Worm (Caenorhabditis elegans) whole organism, L1 larva: ENCODE data around the gene F44D12.19.

Experiments
- C04F5.9 ChIP-seq: sonication (generic microtip); optimal IDR thresholded peaks from 2 replicates; lab custom pipeline; 2016; ENCODE audit warnings: missing genetic modification characterization, missing compliant biosample characterization
- C16A3.4 ChIP-seq: fragments of 150-350 bp; optimal IDR thresholded peaks from 2 replicates; lab custom pipeline; 2014; ENCODE audit warnings: missing biosample characterization, missing genetic modification characterization
- F16B12.6 ChIP-seq: fragments of 150-350 bp; optimal IDR thresholded peaks from 2 replicates; lab custom pipeline; 2014; ENCODE audit warnings: missing biosample characterization, missing genetic modification characterization
- aha-1 ChIP-seq: fragments of 150-350 bp; optimal IDR thresholded peaks from 2 replicates; lab custom pipeline; 2014; ENCODE audit warnings: missing biosample characterization, missing genetic modification characterization
- alr-1 ChIP-seq: fragments of 200-800 bp; sonication (Bioruptor generic); optimal IDR thresholded peaks from 2 replicates; lab custom pipeline; 2018; ENCODE audit warnings: borderline replicate concordance, mild to moderate bottlenecking, missing genetic modification characterization, missing compliant biosample characterization
- ama-1 ChIP-seq: fragments of 150-350 bp; optimal IDR thresholded peaks from 2 replicates; lab custom pipeline; 2014
- ceh-63 ChIP-seq: fragments of 200-800 bp; sonication (Bioruptor generic); optimal IDR thresholded peaks from 2 replicates; lab custom pipeline; 2018; ENCODE audit warnings: mild to moderate bottlenecking, missing genetic modification characterization, missing compliant biosample characterization
- ceh-8 ChIP-seq: fragments of 200-800 bp; sonication (Bioruptor generic); optimal IDR thresholded peaks from 2 replicates; lab custom pipeline; 2018; ENCODE audit warnings: mild to moderate bottlenecking, missing genetic modification characterization, moderate library complexity, missing compliant biosample characterization
- ceh-82 ChIP-seq, 3 experiments: fragments of 150-350 bp in 1 of 3; sonication (generic microtip) in 2 of 3; optimal IDR thresholded peaks; 2 replicates each; lab custom pipeline; 2014 to 2017; ENCODE audit warnings: missing biosample characterization in 3 of 3, missing genetic modification characterization in 3 of 3
- ceh-90 ChIP-seq: sonication (generic microtip); optimal IDR thresholded peaks from 2 replicates; lab custom pipeline; 2016; ENCODE audit warnings: missing genetic modification characterization, missing compliant biosample characterization
- ces-1 ChIP-seq: fragments of 150-350 bp; optimal IDR thresholded peaks from 2 replicates; lab custom pipeline; 2014; ENCODE audit warnings: missing biosample characterization, missing genetic modification reagents, missing genetic modification characterization
- dsc-1 ChIP-seq: sonication (generic microtip); optimal IDR thresholded peaks from 2 replicates; lab custom pipeline; 2016; ENCODE audit warnings: mild to moderate bottlenecking, missing genetic modification characterization, missing compliant biosample characterization
- efl-1 ChIP-seq, 4 experiments: fragments of 150-350 bp; optimal IDR thresholded peaks in 3 of 4; peaks in 1 of 4; 1 replicate in 1 of 4; 2 replicates in 3 of 4; lab custom pipeline; 2014; ENCODE audit warnings: missing biosample characterization in 2 of 4, missing genetic modification characterization in 2 of 4, missing genetic modification reagents in 2 of 4
- efl-3 ChIP-seq: fragments of 200-800 bp; sonication (Bioruptor generic); optimal IDR thresholded peaks from 2 replicates; lab custom pipeline; 2018; ENCODE audit warnings: mild to moderate bottlenecking, missing genetic modification characterization, missing compliant biosample characterization
- ets-5 ChIP-seq: fragments of 200-800 bp; sonication (Bioruptor generic); IDR thresholded peaks from 2 replicates; pipeline ENCODE4 v1.3.6; 2022; ENCODE audit warnings: missing genetic modification characterization, missing compliant biosample characterization
- fkh-10 ChIP-seq: sonication (generic microtip); optimal IDR thresholded peaks from 2 replicates; lab custom pipeline; 2017; ENCODE audit warnings: missing biosample characterization, missing genetic modification reagents, missing genetic modification characterization
- fkh-8 ChIP-seq: sonication (generic microtip); optimal IDR thresholded peaks from 2 replicates; lab custom pipeline; 2016; ENCODE audit warnings: mild to moderate bottlenecking, missing genetic modification characterization, missing compliant biosample characterization
- fos-1 ChIP-seq: fragments of 150-350 bp; optimal IDR thresholded peaks from 2 replicates; lab custom pipeline; 2014; ENCODE audit warnings: missing biosample characterization, missing genetic modification characterization
- grh-1 ChIP-seq: fragments of 200-800 bp; sonication (Bioruptor generic); IDR thresholded peaks from 2 replicates; pipeline ENCODE4 v1.3.6; 2022; ENCODE audit warnings: missing genetic modification reagents, missing genetic modification characterization, missing compliant biosample characterization
- hlh-17 ChIP-seq: fragments of 200-800 bp; sonication (Bioruptor generic); optimal IDR thresholded peaks from 2 replicates; lab custom pipeline; 2018; ENCODE audit warnings: missing genetic modification characterization, mild to moderate bottlenecking, missing compliant biosample characterization, moderate library complexity, borderline replicate concordance
- hpl-2 ChIP-seq: fragments of 150-350 bp; optimal IDR thresholded peaks from 2 replicates; lab custom pipeline; 2014; ENCODE audit warnings: missing biosample characterization, missing genetic modification reagents, missing genetic modification characterization
- irx-1 ChIP-seq: sonication (generic microtip); optimal IDR thresholded peaks from 2 replicates; lab custom pipeline; 2016; ENCODE audit warnings: missing genetic modification characterization, missing compliant biosample characterization
- isw-1 ChIP-seq: fragments of 200-800 bp; sonication (Bioruptor generic); IDR thresholded peaks from 2 replicates; pipeline ENCODE4 v1.3.6; 2022; ENCODE audit warnings: missing genetic modification characterization, missing compliant biosample characterization
- jun-1 ChIP-seq: fragments of 150-350 bp; optimal IDR thresholded peaks from 2 replicates; lab custom pipeline; 2014; ENCODE audit warnings: missing biosample characterization, missing genetic modification reagents, missing genetic modification characterization
- lin-13 ChIP-seq: fragments of 150-350 bp; optimal IDR thresholded peaks from 2 replicates; lab custom pipeline; 2014; ENCODE audit warnings: missing biosample characterization, missing genetic modification reagents, missing genetic modification characterization
- lin-14 ChIP-seq: fragments of 200-800 bp; sonication (Bioruptor generic); optimal IDR thresholded peaks from 2 replicates; lab custom pipeline; 2018; ENCODE audit warnings: mild to moderate bottlenecking, missing genetic modification characterization, moderate library complexity, missing compliant biosample characterization
- lin-15B ChIP-seq: fragments of 150-350 bp; sonication (generic microtip); optimal IDR thresholded peaks from 3 replicates; lab custom pipeline; 2014; ENCODE audit warnings: missing biosample characterization, missing genetic modification characterization
- lin-35 ChIP-seq, 2 experiments: fragments of 150-350 bp; optimal IDR thresholded peaks; 2 replicates each; lab custom pipeline; 2014; ENCODE audit warnings: missing biosample characterization in 2 of 2, missing genetic modification characterization in 2 of 2, missing genetic modification reagents in 2 of 2
- lsy-2 ChIP-seq, 2 experiments: fragments of 150-350 bp; optimal IDR thresholded peaks; 2 replicates each; lab custom pipeline; 2014; ENCODE audit warnings: missing biosample characterization in 2 of 2, missing genetic modification characterization in 2 of 2
- mab-9 ChIP-seq: fragments of 200-800 bp; sonication (Bioruptor generic); IDR thresholded peaks from 2 replicates; pipeline ENCODE4 v1.3.6; 2022; ENCODE audit warnings: missing genetic modification reagents, missing genetic modification characterization, missing compliant biosample characterization
- mdl-1 ChIP-seq, 2 experiments: fragments of 150-350 bp; optimal IDR thresholded peaks; 2 replicates each; lab custom pipeline; 2014 to 2017; ENCODE audit warnings: missing biosample characterization in 2 of 2, missing genetic modification characterization in 2 of 2, inconsistent platforms in 1 of 2
- mep-1 ChIP-seq: fragments of 150-350 bp; optimal IDR thresholded peaks from 2 replicates; lab custom pipeline; 2014; ENCODE audit warnings: missing biosample characterization, missing genetic modification characterization
- nhr-12 ChIP-seq: sonication (generic microtip); optimal IDR thresholded peaks from 2 replicates; lab custom pipeline; 2017; ENCODE audit warnings: missing biosample characterization, missing genetic modification characterization
- nhr-20 ChIP-seq: sonication (generic microtip); optimal IDR thresholded peaks from 2 replicates; lab custom pipeline; 2016; ENCODE audit warnings: mild to moderate bottlenecking, missing genetic modification characterization, missing compliant biosample characterization
- nhr-237 ChIP-seq: fragments of 150-350 bp; optimal IDR thresholded peaks from 2 replicates; lab custom pipeline; 2014; ENCODE audit warnings: missing biosample characterization, missing genetic modification characterization
- nhr-76 ChIP-seq: sonication (generic microtip); optimal IDR thresholded peaks from 2 replicates; lab custom pipeline; 2017; ENCODE audit warnings: missing biosample characterization, missing genetic modification characterization
- nhr-77 ChIP-seq: fragments of 150-350 bp; optimal IDR thresholded peaks from 2 replicates; lab custom pipeline; 2014; ENCODE audit warnings: missing biosample characterization, missing genetic modification characterization
- nhr-85 ChIP-seq: sonication (generic microtip); peaks from one replicate; lab custom pipeline; 2016; ENCODE audit warnings: missing genetic modification characterization, inconsistent platforms, missing compliant biosample characterization
- nhr-90 ChIP-seq: sonication (generic microtip); optimal IDR thresholded peaks from 2 replicates; lab custom pipeline; 2016; ENCODE audit warnings: mild to moderate bottlenecking, missing genetic modification characterization, missing compliant biosample characterization; ENCODE audit not compliant: poor library complexity
- pag-3 ChIP-seq: sonication (generic microtip); optimal IDR thresholded peaks from 2 replicates; lab custom pipeline; 2017; ENCODE audit warnings: missing genetic modification characterization, mild to moderate bottlenecking, missing compliant biosample characterization, antibody characterized with exemption, borderline replicate concordance; ENCODE audit not compliant: insufficient read depth
- rnt-1 ChIP-seq: sonication (generic microtip); optimal IDR thresholded peaks from 2 replicates; lab custom pipeline; 2016; ENCODE audit warnings: mild to moderate bottlenecking, missing genetic modification characterization, moderate library complexity, missing compliant biosample characterization
- snpc-4 ChIP-seq: fragments of 150-350 bp; optimal IDR thresholded peaks from 2 replicates; lab custom pipeline; 2014; ENCODE audit warnings: missing biosample characterization, missing genetic modification characterization
- snu-23 ChIP-seq: sonication (generic microtip); optimal IDR thresholded peaks from 2 replicates; lab custom pipeline; 2016; ENCODE audit warnings: missing genetic modification characterization, missing compliant biosample characterization
- sox-4 ChIP-seq: sonication (generic microtip); optimal IDR thresholded peaks from 2 replicates; lab custom pipeline; 2016; ENCODE audit warnings: missing genetic modification characterization, missing compliant biosample characterization
- swsn-7 ChIP-seq: sonication (generic microtip); optimal IDR thresholded peaks from 2 replicates; lab custom pipeline; 2016; ENCODE audit warnings: missing genetic modification characterization, missing compliant biosample characterization
- tlp-1 ChIP-seq: fragments of 150-350 bp; optimal IDR thresholded peaks from 2 replicates; lab custom pipeline; 2014; ENCODE audit warnings: missing biosample characterization, missing genetic modification characterization
- unc-30 ChIP-seq: sonication (generic microtip); optimal IDR thresholded peaks from 2 replicates; lab custom pipeline; 2017; ENCODE audit warnings: missing biosample characterization, missing genetic modification characterization
- unc-98 ChIP-seq: fragments of 200-800 bp; sonication (Bioruptor generic); IDR thresholded peaks from 2 replicates; pipeline ENCODE4 v1.3.6; 2022; ENCODE audit warnings: missing genetic modification characterization, missing compliant biosample characterization
- zag-1 ChIP-seq: fragments of 150-350 bp; optimal IDR thresholded peaks from 2 replicates; lab custom pipeline; 2014; ENCODE audit warnings: missing biosample characterization, missing genetic modification characterization
- ztf-4 ChIP-seq: fragments of 150-350 bp; optimal IDR thresholded peaks from 2 replicates; lab custom pipeline; 2014; ENCODE audit warnings: missing biosample characterization, missing genetic modification characterization

F44D12.19 gene

ce11 chrIV:10003372-10003771 is 18.0 kb upstream of the F44D12.19 start, which contains the start of the genes C47E12.2 and sars-1 (continued):
- no peak for TF ChIP-seq mep-1
- no peak for TF ChIP-seq isw-1 (GFP tag; lab: Robert Waterston, UW)
- TF ChIP-seq F16B12.6 (tag; lab: Kevin White, UChicago): peak; percentile 87
- TF ChIP-seq hpl-2 (GFP tag; lab: Kevin White, UChicago): no peak
- TF ChIP-seq unc-30 (tag; lab: Kevin White, UChicago): no peak
- peak; percentile 37 to 44 for TF ChIP-seq efl-1 (optimal IDR thresholded peaks at IDR 0.05; lab: Kevin White, UChicago)
- TF ChIP-seq efl-1 (GFP tag; optimal IDR thresholded peaks at IDR 0.05 in 1 of 2; lab: Kevin White, UChicago): peak; percentile 27 to 94
- TF ChIP-seq alr-1 (tag; lab: Kevin White, UChicago): no peak
- no peak for TF ChIP-seq hlh-17
- TF ChIP-seq ces-1 (GFP tag; lab: Kevin White, UChicago): no peak
- TF ChIP-seq pag-3 (tag; lab: Kevin White, UChicago): no peak
- TF ChIP-seq dsc-1 (tag; lab: Kevin White, UChicago): no peak
- TF ChIP-seq fos-1 (tag; lab: Kevin White, UChicago): no peak
- no peak for TF ChIP-seq fkh-10 (GFP tag; lab: Kevin White, UChicago)
- no peak for TF ChIP-seq rnt-1 (tag; lab: Kevin White, UChicago)
- TF ChIP-seq snpc-4 (tag; lab: Kevin White, UChicago): no peak
- no peak for TF ChIP-seq tlp-1 (tag; lab: Kevin White, UChicago)
- TF ChIP-seq ama-1 (lab: Kevin White, UChicago): no peak
- no peak for TF ChIP-seq nhr-85
- TF ChIP-seq lin-35 (GFP tag; optimal IDR thresholded peaks at IDR 0.05; lab: Kevin White, UChicago): peak; percentile 31 to 47
- no peak for TF ChIP-seq ceh-63 (GFP tag; lab: Kevin White, UChicago)
- no peak for TF ChIP-seq C04F5.9 (tag; lab: Kevin White, UChicago)
- TF ChIP-seq lin-13 (GFP tag; lab: Kevin White, UChicago): no peak
- TF ChIP-seq aha-1: no peak
- TF ChIP-seq snu-23: peak; percentile 37
- TF ChIP-seq lin-14: no peak
- TF ChIP-seq ceh-8 (GFP tag; lab: Kevin White, UChicago): no peak
- no peak for TF ChIP-seq ceh-90
- peak; percentile 20 for TF ChIP-seq lin-15B (tag; lab: Kevin White, UChicago)
- no peak for TF ChIP-seq irx-1 (tag; lab: Kevin White, UChicago)
- no peak for TF ChIP-seq efl-3 (GFP tag; lab: Kevin White, UChicago)
- TF ChIP-seq jun-1 (tag; lab: Kevin White, UChicago): no peak
- no peak for TF ChIP-seq nhr-237 (tag; lab: Kevin White, UChicago)
- no peak for TF ChIP-seq mab-9 (GFP tag; lab: Robert Waterston, UW)
- TF ChIP-seq nhr-20 (tag; lab: Kevin White, UChicago): no peak
- no peak for TF ChIP-seq nhr-12 (tag; lab: Kevin White, UChicago)
- TF ChIP-seq unc-98 (GFP tag; lab: Robert Waterston, UW): no peak
- no peak for TF ChIP-seq nhr-77 (tag; lab: Kevin White, UChicago)
- TF ChIP-seq fkh-8 (tag; lab: Kevin White, UChicago): no peak
- no peak for TF ChIP-seq swsn-7
- no peak for TF ChIP-seq nhr-76
- TF ChIP-seq nhr-90 (tag; lab: Kevin White, UChicago): no peak
- TF ChIP-seq ceh-82 (tag; optimal IDR thresholded peaks at IDR 0.05; lab: Kevin White, UChicago): peak in 1 of 3 experiments; percentile 24
- TF ChIP-seq ztf-4 (tag; lab: Kevin White, UChicago): no peak
- peak in 1 of 2 experiments; percentile 12 for TF ChIP-seq mdl-1 (tag; optimal IDR thresholded peaks at IDR 0.05; lab: Kevin White, UChicago)
- TF ChIP-seq sox-4 (tag; lab: Kevin White, UChicago): no peak
- TF ChIP-seq ets-5 (GFP tag; lab: Robert Waterston, UW): no peak
- no peak for TF ChIP-seq C16A3.4 (tag; lab: Kevin White, UChicago)
- TF ChIP-seq lsy-2 (tag; optimal IDR thresholded peaks at IDR 0.05; lab: Kevin White, UChicago): peak; percentile 81 to 96
- TF ChIP-seq grh-1: no peak
- no peak for TF ChIP-seq zag-1 (tag; lab: Kevin White, UChicago)
